Worm (Caenorhabditis elegans): ENCODE data around the gene tsp-18.
"Not testable (repeated sequence)": the region's sequence is repeated elsewhere in the genome, so short reads cannot be mapped to it uniquely, and the experiment has no call there.

DNA sequence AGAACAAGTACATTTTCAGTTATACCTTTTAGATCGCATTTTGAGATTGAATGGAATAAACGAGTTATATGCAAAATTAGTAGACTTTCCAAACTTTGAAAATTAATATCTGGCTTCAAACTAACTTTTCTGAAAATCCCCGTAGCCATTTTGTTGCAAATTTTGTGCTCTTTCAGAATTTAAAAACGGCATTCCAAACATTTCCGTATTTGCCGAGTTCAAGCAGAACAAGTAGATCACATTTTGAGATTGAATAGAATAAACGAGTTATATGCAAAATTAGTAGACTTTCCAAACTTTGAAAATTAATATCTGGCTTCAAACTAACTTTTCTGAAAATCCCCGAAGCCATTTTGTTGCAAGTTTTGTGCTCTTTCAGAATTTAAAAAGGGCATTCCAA lies 27.8 kb upstream of the tsp-18 start, which contains the start of gene F55C12.2:
- not testable (repeated sequence) for TF ChIP-seq ceh-100 (GFP tag; IDR thresholded peaks at IDR 0.05); tlf-1 (GFP tag; optimal IDR thresholded peaks at IDR 0.05); T07F8.4 (tag; optimal IDR thresholded peaks at IDR 0.05); xnd-1 (tag; optimal IDR thresholded peaks at IDR 0.05); unc-62 (GFP tag; optimal IDR thresholded peaks at IDR 0.05); efl-1 (GFP tag; optimal IDR thresholded peaks at IDR 0.05); F10E7.11 (tag; optimal IDR thresholded peaks at IDR 0.05); attf-5 (GFP tag; optimal IDR thresholded peaks at IDR 0.05); B0019.2 (GFP tag; conservative IDR thresholded peaks at IDR 0.05); sdz-38 (tag; optimal IDR thresholded peaks at IDR 0.05); him-1 (tag; optimal IDR thresholded peaks at IDR 0.05)

All from whole organism, young adult.